Worm (Caenorhabditis elegans) whole organism, L4/young adult: ENCODE measurements around the gene lips-1.

Experiments used
- W03F9.2 ChIP-seq: fragments of 150-350 bp; optimal IDR thresholded peaks from 2 replicates; lab custom pipeline; 2014; ENCODE audit warnings: missing biosample characterization, missing genetic modification characterization
- dao-5 ChIP-seq: sonication (generic microtip); optimal IDR thresholded peaks from 2 replicates; lab custom pipeline; 2016; ENCODE audit warnings: missing genotype, missing genetic modification characterization, moderate library complexity, missing compliant biosample characterization
- him-1 ChIP-seq: sonication (generic microtip); optimal IDR thresholded peaks from 2 replicates; lab custom pipeline; 2016; ENCODE audit warnings: missing genotype, missing genetic modification reagents, missing genetic modification characterization, missing compliant biosample characterization

lips-1 gene

DNA sequence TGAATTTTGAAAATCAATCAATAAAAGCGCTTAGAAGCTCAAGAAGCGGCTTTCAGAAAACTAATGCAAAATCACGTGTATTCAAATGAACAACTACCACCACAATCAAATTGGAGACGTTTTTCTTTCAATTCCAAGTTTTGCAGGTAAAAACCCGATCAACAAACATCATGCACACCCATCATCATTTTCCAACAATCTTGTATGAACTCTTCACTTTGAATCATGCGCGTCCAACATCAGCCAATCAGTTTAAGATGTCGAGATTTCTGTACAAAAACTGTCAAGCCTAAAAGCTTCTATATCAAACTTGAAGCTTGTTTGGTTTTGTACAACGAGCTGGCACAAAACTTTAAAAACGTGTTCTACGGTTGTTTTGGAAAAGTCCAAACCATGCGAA lies 46.2 kb downstream of the lips-1 start:
- TF ChIP-seq dao-5 (tag; lab: Kevin White, UChicago) = no peak
- no peak for TF ChIP-seq W03F9.2 (tag; lab: Kevin White, UChicago)
- no peak for TF ChIP-seq him-1 (tag; lab: Kevin White, UChicago)

DNA sequence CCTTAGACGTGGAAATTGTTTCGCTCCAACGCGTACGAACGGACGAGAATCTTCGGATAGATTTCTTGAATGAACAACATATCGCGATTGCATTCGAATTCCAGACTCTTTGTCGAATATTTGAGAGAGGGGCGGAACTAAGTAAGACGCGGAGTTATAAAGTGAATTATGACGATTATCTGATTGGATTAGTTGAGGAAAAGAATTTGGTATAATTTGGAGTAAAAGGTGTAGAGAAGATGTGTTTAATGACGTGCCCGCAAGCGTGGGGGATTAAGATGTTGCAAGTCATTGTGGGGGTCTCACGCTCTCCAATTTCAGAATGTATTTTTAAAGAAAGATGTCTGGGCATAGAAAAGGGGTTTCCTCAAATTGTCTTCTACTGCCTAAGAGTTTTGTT lies 52.5 kb downstream of the lips-1 start:
- TF ChIP-seq him-1 (tag; lab: Kevin White, UChicago) = no peak
- no peak for TF ChIP-seq W03F9.2 (tag; lab: Kevin White, UChicago)
- TF ChIP-seq dao-5 (tag; lab: Kevin White, UChicago) = no peak
